Fruit fly (Drosophila melanogaster) whole organism, adult: Measurements from ENCODE around the gene Ac78C.

Source experiments
- CG11617 ChIP-seq: fragments of 200-800 bp; sonication (Bioruptor generic); optimal IDR thresholded peaks from 2 replicates; lab custom pipeline; 2017; ENCODE audit warnings: mild to moderate bottlenecking, missing biosample characterization, missing genetic modification reagents, missing genetic modification characterization
- CG14711 ChIP-seq: fragments of 200-800 bp; sonication (Bioruptor generic); optimal IDR thresholded peaks from 2 replicates; lab custom pipeline; 2018; ENCODE audit warnings: missing biosample characterization, mild to moderate bottlenecking, missing genetic modification characterization, moderate library complexity
- CG33017 ChIP-seq: fragments of 200-800 bp; sonication (Bioruptor generic); optimal IDR thresholded peaks from 2 replicates; lab custom pipeline; 2018; ENCODE audit warnings: missing biosample characterization, mild to moderate bottlenecking, missing genetic modification characterization, moderate library complexity
- CG5204 ChIP-seq: fragments of 200-800 bp; sonication (Bioruptor generic); optimal IDR thresholded peaks from 2 replicates; lab custom pipeline; 2016; ENCODE audit warnings: missing biosample characterization, missing genetic modification characterization
- Clk ChIP-seq: fragments of 200-800 bp; sonication (Bioruptor generic); optimal IDR thresholded peaks from 2 replicates; lab custom pipeline; 2017; ENCODE audit warnings: missing biosample characterization, missing genetic modification characterization
- cic ChIP-seq: fragments of 200-800 bp; sonication (Bioruptor generic); optimal IDR thresholded peaks from 2 replicates; lab custom pipeline; 2017; ENCODE audit warnings: missing biosample characterization, mild to moderate bottlenecking, missing genetic modification characterization, moderate library complexity
- cnc ChIP-seq, 2 experiments: fragments of >200 bp; optimal IDR thresholded peaks; 2 replicates each; lab custom pipeline; 2017
- kay ChIP-seq: fragments of 200-800 bp; sonication (Bioruptor generic); peaks from one replicate; lab custom pipeline; 2016; ENCODE audit warnings: missing biosample characterization, missing genetic modification characterization, borderline replicate concordance
- pad ChIP-seq: fragments of 200-800 bp; sonication (Bioruptor generic); optimal IDR thresholded peaks from 3 replicates; lab custom pipeline; 2017; ENCODE audit warnings: missing biosample characterization, missing genetic modification characterization, mild to moderate bottlenecking, moderate library complexity, missing genetic modification reagents
- tj ChIP-seq: fragments of 200-800 bp; sonication (Bioruptor generic); optimal IDR thresholded peaks from 3 replicates; lab custom pipeline; 2017; ENCODE audit warnings: missing biosample characterization, mild to moderate bottlenecking, missing genetic modification characterization, moderate library complexity
- toe ChIP-seq: fragments of 200-800 bp; sonication (Bioruptor generic); optimal IDR thresholded peaks from 2 replicates; lab custom pipeline; 2016; ENCODE audit warnings: missing biosample characterization, missing genetic modification characterization

dm6 chr3L:21106883-21107282 lies 64.8 kb downstream of the Ac78C start:
- TF ChIP-seq cic (GFP tag; lab: Kevin White, UChicago) (no peak), CG14711 (tag; lab: Kevin White, UChicago) (no peak), cnc (optimal IDR thresholded peaks at IDR 0.05; lab: Kevin White, UChicago) (no peak), CG11617 (GFP tag; lab: Kevin White, UChicago) (no peak), Clk (GFP tag; lab: Kevin White, UChicago) (no peak), tj (GFP tag; lab: Kevin White, UChicago) (no peak), CG5204 (GFP tag; lab: Kevin White, UChicago) (no peak), toe (GFP tag; lab: Kevin White, UChicago) (no peak), pad (no peak), CG33017 (tag; lab: Kevin White, UChicago) (no peak), kay (GFP tag; lab: Kevin White, UChicago) (no peak)
